Fruit fly (Drosophila melanogaster): Measurements from ENCODE around the gene emb.

Gene emb

dm6 chr2L:8403286-8404270 is at the start of gene emb:
Gene emb, plus strand, starts transcription at chr2L:8403573.
- peak; percentile 65 for TF ChIP-seq Mad (GFP tag; optimal IDR thresholded peaks at IDR 0.05)
- no peak for TF ChIP-seq esg (GFP tag; conservative IDR thresholded peaks at IDR 0.05)
- TF ChIP-seq ara (GFP tag; IDR thresholded peaks at IDR 0.05): peak; percentile 42; the same call in 1 of the 2 replicates
- no peak for TF ChIP-seq Eip74EF (GFP tag; optimal IDR thresholded peaks at IDR 0.05)
- no peak for TF ChIP-seq Gsc (GFP tag; IDR thresholded peaks at IDR 0.05)
- TF ChIP-seq row (GFP tag; IDR thresholded peaks at IDR 0.05): peak; percentile 76
- peak; percentile 99 for TF ChIP-seq mld (GFP tag; IDR thresholded peaks at IDR 0.05; ENCODE audit: partially characterized antibody)
- TF ChIP-seq CG11696 (GFP tag; IDR thresholded peaks at IDR 0.05): no peak
- TF ChIP-seq tgo (GFP tag; IDR thresholded peaks at IDR 0.05): no peak
- TF ChIP-seq CG32532 (GFP tag; IDR thresholded peaks at IDR 0.05): peak; percentile 39; the same call in 1 of the 2 replicates
- peak; percentile 99 for TF ChIP-seq hb (GFP tag; IDR thresholded peaks at IDR 0.05; ENCODE audit: partially characterized antibody)
- TF ChIP-seq CG34422 (GFP tag; IDR thresholded peaks at IDR 0.05): peak; percentile 79; the same call in 1 of the 3 replicates
- peak; percentile 37 for TF ChIP-seq NfI (GFP tag; optimal IDR thresholded peaks at IDR 0.05)
- peak; percentile 100 for TF ChIP-seq HLH4C (GFP tag; IDR thresholded peaks at IDR 0.05; ENCODE audit: partially characterized antibody)
- no peak for TF ChIP-seq Lpt (GFP tag; optimal IDR thresholded peaks at IDR 0.05)
- TF ChIP-seq CG2129 (GFP tag; IDR thresholded peaks at IDR 0.05; ENCODE audit: partially characterized antibody): peak; percentile 67; the same call in 1 of the 2 replicates
- TF ChIP-seq CG1024 (GFP tag; IDR thresholded peaks at IDR 0.05): no peak
- peak; percentile 88 for TF ChIP-seq sens (GFP tag)
- no peak for TF ChIP-seq Aef1 (GFP tag; IDR thresholded peaks at IDR 0.05)
- no peak for TF ChIP-seq CG8765 (GFP tag; IDR thresholded peaks at IDR 0.05)
- peak; percentile 23 for TF ChIP-seq Bdp1 (GFP tag; optimal IDR thresholded peaks at IDR 0.05)
- TF ChIP-seq CG4854 (GFP tag; optimal IDR thresholded peaks at IDR 0.05): peak; percentile 43
- peak; percentile 45 for TF ChIP-seq Meics (GFP tag; optimal IDR thresholded peaks at IDR 0.05)
- no peak for TF ChIP-seq Camta (GFP tag; optimal IDR thresholded peaks at IDR 0.05)
- TF ChIP-seq Myb (GFP tag; optimal IDR thresholded peaks at IDR 0.05): peak; percentile 59
- TF ChIP-seq CG11093 (GFP tag; IDR thresholded peaks at IDR 0.05): no peak
- peak; percentile 26 for TF ChIP-seq gcm2 (GFP tag; optimal IDR thresholded peaks at IDR 0.05)
- peak; percentile 44 for TF ChIP-seq tx (GFP tag; optimal IDR thresholded peaks at IDR 0.05)
- TF ChIP-seq pum (GFP tag; optimal IDR thresholded peaks at IDR 0.05): peak; percentile 21
- peak; percentile 41 for TF ChIP-seq CG18476 (GFP tag; optimal IDR thresholded peaks at IDR 0.05)
- TF ChIP-seq CG8290 (GFP tag; optimal IDR thresholded peaks at IDR 0.05): peak; percentile 95
- peak in 1 of 2 experiments; percentile 93 for TF ChIP-seq CG8290 (tag; optimal IDR thresholded peaks at IDR 0.05)
- no peak for TF ChIP-seq peb (GFP tag; IDR thresholded peaks at IDR 0.05)
- no peak for TF ChIP-seq CG3726 (GFP tag; IDR thresholded peaks at IDR 0.05)
- no peak for TF ChIP-seq CG16779 (GFP tag; IDR thresholded peaks at IDR 0.05)
- no peak for TF ChIP-seq CG4707 (GFP tag; optimal IDR thresholded peaks at IDR 0.05)
- no peak for TF ChIP-seq CG32772 (GFP tag; IDR thresholded peaks at IDR 0.05)
- no peak for TF ChIP-seq Nf-YB (GFP tag; optimal IDR thresholded peaks at IDR 0.05)
- TF ChIP-seq p53 (GFP tag; optimal IDR thresholded peaks at IDR 0.05): peak; percentile 4
- no peak for TF ChIP-seq pros (GFP tag; optimal IDR thresholded peaks at IDR 0.05)
- TF ChIP-seq CG15073 (GFP tag; optimal IDR thresholded peaks at IDR 0.05): no peak
- TF ChIP-seq al (GFP tag; IDR thresholded peaks at IDR 0.05): peak; percentile 37; the same call in 1 of the 2 replicates
- peak; percentile 91 for TF ChIP-seq nom (GFP tag; optimal IDR thresholded peaks at IDR 0.05)
- TF ChIP-seq E2f1 (GFP tag; IDR thresholded peaks at IDR 0.05): no peak
- TF ChIP-seq Hr3 (GFP tag; optimal IDR thresholded peaks at IDR 0.05): peak; percentile 43
- peak; percentile 97 for TF ChIP-seq CG16813 (GFP tag; IDR thresholded peaks at IDR 0.05; ENCODE audit: partially characterized antibody)
- TF ChIP-seq Hey (tag; optimal IDR thresholded peaks at IDR 0.05): no peak
- TF ChIP-seq phol (tag; optimal IDR thresholded peaks at IDR 0.05): peak; percentile 68
- 0 out of 3 replicates have a peak, but pooled peaks have one; percentile 57 for TF ChIP-seq Dbx (GFP tag; IDR thresholded peaks at IDR 0.05)
